Fruit fly (Drosophila melanogaster) whole organism, wandering third instar larva: Measurements from ENCODE around the gene CG7182.

Source experiments
- Abd-B ChIP-seq: fragments of >200 bp; optimal IDR thresholded peaks from 2 replicates; lab custom pipeline; 2017; ENCODE audit warnings: missing biosample characterization, missing genetic modification characterization
- CG32264 ChIP-seq: fragments of 200-800 bp; sonication (Bioruptor generic); optimal IDR thresholded peaks from 2 replicates; lab custom pipeline; 2016; ENCODE audit warnings: missing biosample characterization, missing genetic modification characterization
- CG9705 ChIP-seq: fragments of 200-800 bp; sonication (Bioruptor generic); optimal IDR thresholded peaks from 2 replicates; lab custom pipeline; 2018; ENCODE audit warnings: missing biosample characterization, mild to moderate bottlenecking, missing genetic modification characterization
- CrebA ChIP-seq: fragments of 200-800 bp; sonication (Bioruptor generic); optimal IDR thresholded peaks from 2 replicates; lab custom pipeline; 2016; ENCODE audit warnings: missing biosample characterization, mild to moderate bottlenecking, missing genetic modification characterization, borderline replicate concordance
- Dfd ChIP-seq: fragments of >200 bp; optimal IDR thresholded peaks from 2 replicates; lab custom pipeline; 2017; ENCODE audit warnings: missing biosample characterization, missing genetic modification characterization
- Dif ChIP-seq: fragments of 200-275, 200-300 bp; sonication (Bioruptor generic); optimal IDR thresholded peaks from 2 replicates; lab custom pipeline; 2018; ENCODE audit warnings: missing biosample characterization, missing genetic modification characterization; ENCODE audit not compliant: partially characterized antibody
- GATAd ChIP-seq: sonication (Bioruptor generic); optimal IDR thresholded peaks from 2 replicates; lab custom pipeline; 2016; ENCODE audit warnings: missing biosample characterization, missing genetic modification characterization
- HLH106 ChIP-seq: fragments of 200-800 bp; optimal IDR thresholded peaks from 3 replicates; lab custom pipeline; 2019; ENCODE audit warnings: missing biosample characterization, mild to moderate bottlenecking, missing genetic modification characterization, moderate library complexity
- Hnf4 ChIP-seq: fragments of 200-800 bp; sonication (Bioruptor generic); optimal IDR thresholded peaks from 2 replicates; lab custom pipeline; 2016; ENCODE audit warnings: missing biosample characterization, mild to moderate bottlenecking, missing genetic modification characterization
- Hr78 ChIP-seq: fragments of >200 bp; optimal IDR thresholded peaks from 2 replicates; lab custom pipeline; 2017; ENCODE audit warnings: missing biosample characterization, missing genetic modification characterization
- Hr83 ChIP-seq: fragments of 200-300 bp; sonication (Bioruptor generic); optimal IDR thresholded peaks from 2 replicates; lab custom pipeline; 2016; ENCODE audit warnings: missing biosample characterization, mild to moderate bottlenecking, missing genetic modification characterization, moderate library complexity; ENCODE audit not compliant: poor library complexity, severe bottlenecking
- Jra ChIP-seq: sonication (Bioruptor generic); optimal IDR thresholded peaks from 2 replicates; lab custom pipeline; 2016; ENCODE audit warnings: missing biosample characterization, missing genetic modification characterization
- Mio ChIP-seq: sonication (Bioruptor generic); optimal IDR thresholded peaks from 2 replicates; lab custom pipeline; 2016; ENCODE audit warnings: missing biosample characterization, missing genetic modification characterization
- N ChIP-seq: fragments of >200 bp; optimal IDR thresholded peaks from 2 replicates; lab custom pipeline; 2018; ENCODE audit warnings: missing biosample characterization, missing external identifiers, missing genetic modification characterization
- OdsH ChIP-seq: fragments of 200-800 bp; sonication (Bioruptor generic); optimal IDR thresholded peaks from 2 replicates; lab custom pipeline; 2016; ENCODE audit warnings: missing biosample characterization, mild to moderate bottlenecking, missing genetic modification characterization
- Rel ChIP-seq, 2 experiments: fragments of 200-800 bp; sonication (Bioruptor generic) in 1 of 2; optimal IDR thresholded peaks; 2 replicates in 1 of 2; 3 replicates in 1 of 2; lab custom pipeline; 2016 to 2019; ENCODE audit warnings: mild to moderate bottlenecking in 2 of 2, missing biosample characterization in 2 of 2, missing genetic modification characterization in 2 of 2, moderate library complexity in 1 of 2
- Sp1 ChIP-seq: fragments of 200-800 bp; sonication (Bioruptor generic); optimal IDR thresholded peaks from 3 replicates; lab custom pipeline; 2019; ENCODE audit warnings: missing biosample characterization, mild to moderate bottlenecking, missing genetic modification characterization, moderate library complexity
- Vsx2 ChIP-seq: fragments of 200-300, 225-300 bp; sonication (Bioruptor generic); optimal IDR thresholded peaks from 2 replicates; lab custom pipeline; 2018; ENCODE audit warnings: missing biosample characterization, missing genetic modification characterization; ENCODE audit not compliant: partially characterized antibody
- br ChIP-seq: fragments of 200-800 bp; sonication (Bioruptor generic); optimal IDR thresholded peaks from 2 replicates; lab custom pipeline; 2016; ENCODE audit warnings: missing biosample characterization, missing genetic modification characterization
- dl ChIP-seq, 2 experiments: fragments of 175-275, 200-275 bp in 1 of 2; fragments of 200-275 bp in 1 of 2; sonication (Bioruptor generic); optimal IDR thresholded peaks; lab custom pipeline; 2018; ENCODE audit warnings: mild to moderate bottlenecking in 2 of 2, missing biosample characterization in 2 of 2, missing genetic modification characterization in 2 of 2, moderate library complexity in 2 of 2; ENCODE audit not compliant: partially characterized antibody in 2 of 2, insufficient read depth in 1 of 2
- dsf ChIP-seq: sonication (Bioruptor generic); optimal IDR thresholded peaks from 2 replicates; lab custom pipeline; 2016; ENCODE audit warnings: missing biosample characterization, missing genetic modification characterization, borderline replicate concordance
- ey ChIP-seq: fragments of 200-800 bp; sonication (Bioruptor generic); optimal IDR thresholded peaks from 2 replicates; lab custom pipeline; 2016; ENCODE audit warnings: missing biosample characterization, missing genetic modification characterization
- foxo ChIP-seq, 2 experiments: fragments of 200-800 bp; sonication (Bioruptor generic); optimal IDR thresholded peaks; 2 replicates in 1 of 2; 3 replicates in 1 of 2; lab custom pipeline; 2016 to 2017; ENCODE audit warnings: missing biosample characterization in 2 of 2, missing genetic modification characterization in 2 of 2
- fru ChIP-seq: fragments of 200-800 bp; sonication (Bioruptor generic); optimal IDR thresholded peaks from 3 replicates; lab custom pipeline; 2016; ENCODE audit warnings: missing biosample characterization, mild to moderate bottlenecking, missing genetic modification characterization
- h ChIP-seq: fragments of 200-800 bp; sonication (Bioruptor generic); optimal IDR thresholded peaks from 3 replicates; lab custom pipeline; 2016; ENCODE audit warnings: missing biosample characterization, mild to moderate bottlenecking, missing genetic modification characterization
- jim ChIP-seq: fragments of 175-275, 200-325 bp; sonication (Bioruptor generic); optimal IDR thresholded peaks from 2 replicates; lab custom pipeline; 2016; ENCODE audit warnings: missing biosample characterization, mild to moderate bottlenecking, missing genetic modification characterization
- lola ChIP-seq: fragments of >200 bp; optimal IDR thresholded peaks from 2 replicates; lab custom pipeline; 2017; ENCODE audit warnings: missing biosample characterization, missing genetic modification characterization
- pan ChIP-seq: fragments of >200 bp; optimal IDR thresholded peaks from 2 replicates; lab custom pipeline; 2017
- psq ChIP-seq: fragments of 200-800 bp; sonication (Bioruptor generic); optimal IDR thresholded peaks from 3 replicates; lab custom pipeline; 2017; ENCODE audit warnings: missing biosample characterization, mild to moderate bottlenecking, missing genetic modification characterization, moderate library complexity
- sage ChIP-seq: fragments of 200-800 bp; sonication (Bioruptor generic); optimal IDR thresholded peaks from 2 replicates; lab custom pipeline; 2016; ENCODE audit warnings: missing biosample characterization, mild to moderate bottlenecking, missing genetic modification characterization
- sv ChIP-seq: fragments of 200-800 bp; sonication (Bioruptor generic); optimal IDR thresholded peaks from 3 replicates; lab custom pipeline; 2016; ENCODE audit warnings: missing biosample characterization, missing genetic modification characterization
- tai ChIP-seq: sonication (Bioruptor generic); optimal IDR thresholded peaks from 2 replicates; lab custom pipeline; 2016; ENCODE audit warnings: missing biosample characterization, missing genetic modification characterization
- usp ChIP-seq: fragments of >200 bp; optimal IDR thresholded peaks from 2 replicates; lab custom pipeline; 2017; ENCODE audit warnings: missing biosample characterization, missing genetic modification characterization

CG7182 gene

DNA sequence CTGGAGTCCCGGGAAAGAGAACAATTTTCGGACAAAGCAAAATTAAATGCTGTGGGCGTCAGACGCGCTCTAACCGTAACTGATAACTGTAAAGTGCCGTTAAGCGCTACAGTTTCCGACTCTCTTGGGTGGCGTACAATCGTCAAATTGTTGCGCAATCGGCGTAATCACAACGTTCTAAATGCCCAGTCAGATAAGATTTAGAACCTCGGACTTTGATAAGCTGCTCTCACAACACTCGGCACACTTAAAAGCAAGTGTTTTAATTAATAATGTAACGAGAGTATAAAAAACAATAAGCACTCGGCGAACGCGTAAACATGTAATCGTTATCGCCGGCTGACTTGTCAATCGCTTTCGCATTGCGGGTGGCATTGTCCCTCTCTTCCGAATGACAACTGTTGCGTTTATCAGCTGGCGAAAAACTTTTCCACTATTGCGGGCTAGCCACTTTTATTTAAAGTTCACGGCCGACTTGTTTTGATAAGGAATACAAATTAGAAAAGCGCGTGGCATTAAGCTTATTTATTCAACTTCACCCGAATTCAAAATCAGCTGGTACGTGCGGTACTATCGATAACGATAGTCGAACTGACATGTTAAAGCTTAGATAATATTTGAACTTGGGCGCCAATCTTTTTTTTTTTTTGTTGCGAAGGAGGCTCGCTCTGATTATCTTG is 12.7 kb upstream of the CG7182 start:
- TF ChIP-seq pan (no peak), fru (GFP tag; lab: Kevin White, UChicago) (peak; percentile 61), h (GFP tag; lab: Kevin White, UChicago) (peak; percentile 3)

DNA sequence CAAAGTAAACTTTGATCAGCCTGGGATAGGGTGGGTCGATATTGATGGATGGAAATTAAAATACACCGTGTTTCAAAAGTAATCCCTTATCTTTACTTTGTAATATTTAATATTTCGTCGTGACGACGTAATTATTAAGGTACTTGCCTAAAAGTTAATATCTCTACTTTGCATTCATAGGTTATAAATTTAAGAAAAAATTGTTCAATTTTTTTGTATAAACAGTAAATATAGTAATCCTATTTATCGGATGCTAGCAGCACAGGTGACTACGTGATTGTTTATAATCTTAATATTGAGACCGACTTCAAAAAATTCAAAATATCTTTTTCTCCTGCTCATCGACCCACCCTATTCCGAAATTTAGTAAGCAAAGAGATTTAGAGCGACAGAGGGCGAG is 12.0 kb upstream of the CG7182 start:
- TF ChIP-seq OdsH (GFP tag; lab: Kevin White, UChicago) = peak; percentile 7
- peak; percentile 7 for TF ChIP-seq CG9705 (GFP tag; lab: Kevin White, UChicago)
- TF ChIP-seq Hr78 = no peak
- TF ChIP-seq foxo (GFP tag; optimal IDR thresholded peaks at IDR 0.05; lab: Kevin White, UChicago) = peak in 1 of 2 experiments; percentile 39
- no peak for TF ChIP-seq Dif
- no peak for TF ChIP-seq ey

DNA sequence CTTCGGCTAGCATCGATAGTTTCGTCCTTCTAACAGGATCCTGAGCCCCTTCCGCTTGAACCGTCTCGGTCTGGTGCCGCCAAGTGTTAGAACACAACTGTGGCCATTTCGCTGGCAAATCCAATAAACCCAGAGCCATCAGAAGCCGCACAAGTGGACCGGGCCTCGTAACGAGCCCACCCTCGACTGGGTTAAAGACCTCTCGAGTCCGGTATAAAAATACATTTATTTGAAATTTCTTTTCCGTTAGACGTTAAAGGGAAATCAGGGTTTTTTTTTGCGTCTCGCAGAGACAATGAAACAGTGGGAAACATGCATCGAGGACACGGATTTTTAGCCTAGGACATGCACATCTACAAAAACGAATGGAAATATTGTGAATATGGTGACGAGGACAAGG is 10.0 kb upstream of the CG7182 start, which contains the start of gene Culd:
Culd (minus strand) TSS at position 101 of the 400 bp plus-strand sequence.
- TF ChIP-seq Mio (GFP tag; lab: Kevin White, UChicago) (no peak), CG32264 (GFP tag; lab: Kevin White, UChicago) (no peak), jim (GFP tag; lab: Kevin White, UChicago) (no peak), lola (GFP tag; lab: Kevin White, UChicago) (no peak), HLH106 (tag; lab: Kevin White, UChicago) (no peak)
- TF ChIP-seq, all 38 proteins: peak for 0

DNA sequence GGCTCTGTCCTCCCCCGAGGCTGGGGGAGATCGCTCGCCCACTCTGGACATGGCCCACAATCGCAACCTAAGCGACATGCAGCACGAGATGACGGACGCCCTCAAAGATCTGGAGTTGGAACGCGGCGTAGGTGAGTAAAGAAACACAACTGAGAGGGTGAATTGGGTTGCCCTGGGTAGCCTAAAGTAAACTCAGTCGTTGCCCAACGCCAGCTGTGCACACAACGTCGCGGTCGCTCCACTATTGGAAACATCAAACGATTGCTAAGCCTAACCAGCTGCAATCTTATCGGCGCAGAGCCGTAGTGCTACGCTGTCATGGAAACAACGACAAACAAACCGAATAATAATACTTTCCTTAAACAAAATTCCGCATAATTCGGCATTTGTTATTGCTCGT is 1.2 kb upstream of the CG7182 start:
- TF ChIP-seq Hr83 (GFP tag; lab: Kevin White, UChicago) (peak; percentile 80), OdsH (GFP tag; lab: Kevin White, UChicago) (peak; percentile 20), br (GFP tag; lab: Kevin White, UChicago) (no peak)

DNA sequence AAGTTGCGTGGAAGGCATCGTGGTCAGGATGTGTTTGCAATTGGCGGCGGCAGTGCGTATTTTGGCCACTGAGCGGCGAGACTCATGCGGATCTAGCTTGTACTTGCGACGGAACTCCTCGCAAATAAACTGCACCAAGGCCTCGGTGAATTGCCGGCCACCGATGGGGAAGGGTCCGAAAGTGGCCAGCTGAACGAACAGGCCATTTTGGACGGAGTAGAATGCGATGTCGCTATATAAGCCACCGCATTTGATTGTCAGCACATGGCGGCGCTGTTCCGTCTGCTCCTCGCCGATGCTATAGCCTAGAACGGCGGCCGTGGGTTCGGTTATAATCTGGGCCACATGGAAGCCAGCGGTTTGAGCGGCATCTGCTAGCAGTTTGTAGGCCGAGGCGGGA is 1.0 kb downstream of the CG7182 start:
- TF ChIP-seq fru (GFP tag; lab: Kevin White, UChicago) = no peak
- no peak for TF ChIP-seq Mio (GFP tag; lab: Kevin White, UChicago)
- TF ChIP-seq tai = no peak
- TF ChIP-seq dsf = no peak
- TF ChIP-seq ey = no peak
- TF ChIP-seq Jra (GFP tag; lab: Kevin White, UChicago) = no peak
- no peak for TF ChIP-seq jim (GFP tag; lab: Kevin White, UChicago)
- TF ChIP-seq foxo (GFP tag; optimal IDR thresholded peaks at IDR 0.05; lab: Kevin White, UChicago) = no peak
- no peak for TF ChIP-seq CrebA
- no peak for TF ChIP-seq Dfd
- TF ChIP-seq sage (GFP tag; lab: Kevin White, UChicago) = no peak
- TF ChIP-seq Vsx2 (GFP tag; lab: Kevin White, UChicago) = no peak
- TF ChIP-seq Rel (GFP tag; optimal IDR thresholded peaks at IDR 0.05; lab: Kevin White, UChicago) = no peak
- TF ChIP-seq Rel (tag; optimal IDR thresholded peaks at IDR 0.05; lab: Kevin White, UChicago) = no peak
- no peak for TF ChIP-seq OdsH (GFP tag; lab: Kevin White, UChicago)

DNA sequence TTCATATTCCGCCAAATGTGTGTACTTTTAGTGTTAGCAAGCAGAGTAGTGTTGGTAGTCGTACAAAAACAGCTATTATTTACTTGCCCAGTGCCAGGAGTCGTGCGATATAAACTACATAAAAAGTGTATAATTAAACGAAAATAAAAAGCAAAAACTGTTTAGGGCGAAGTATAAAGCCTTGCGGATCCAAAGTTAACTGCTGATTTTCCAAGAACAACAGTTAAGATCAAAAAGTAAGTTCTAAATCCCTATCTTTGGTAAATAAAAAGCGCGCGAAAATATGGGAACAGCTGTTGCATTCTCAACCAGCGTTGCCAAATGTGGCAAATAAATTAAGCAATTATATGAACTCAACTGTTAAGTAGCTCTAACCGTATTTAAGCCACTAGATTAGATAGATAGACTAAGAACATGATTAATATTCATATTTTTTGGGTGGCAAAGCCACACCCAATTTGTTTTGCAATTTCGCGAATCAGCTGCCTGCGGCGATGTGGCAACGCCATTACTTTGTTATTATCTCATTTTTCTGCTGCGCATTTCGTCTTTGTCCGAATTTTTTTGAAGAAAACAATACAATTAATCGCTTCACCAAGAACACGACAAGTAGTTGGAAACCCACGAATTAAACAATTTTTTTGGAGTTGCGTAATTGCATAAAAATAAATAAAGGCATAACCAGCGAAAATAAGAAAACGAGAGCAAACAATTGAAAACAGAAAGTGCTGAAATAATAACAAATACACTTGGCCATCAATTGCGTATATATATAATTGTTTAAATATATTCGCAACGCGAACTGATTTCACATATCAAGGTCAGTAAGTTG is 5.7 kb downstream of the CG7182 start, which contains the start of the genes Prim1 and CG7083:
Prim1 (plus strand) TSS at position 51 of the 832 bp plus-strand sequence.
CG7083 (plus strand) TSS at position 522 of the 832 bp plus-strand sequence.
- TF ChIP-seq br (GFP tag; lab: Kevin White, UChicago) = peak; percentile 71
- TF ChIP-seq Jra (GFP tag; lab: Kevin White, UChicago) = peak; percentile 34
- no peak for TF ChIP-seq CrebA
- peak; percentile 38 for TF ChIP-seq GATAd (GFP tag; lab: Kevin White, UChicago)
- peak; percentile 43 for TF ChIP-seq Sp1
- TF ChIP-seq dl (GFP tag; optimal IDR thresholded peaks at IDR 0.05; lab: Kevin White, UChicago; ENCODE audit: insufficient read depth in 1 of 2, partially characterized antibody in 2 of 2) = no peak
- peak; percentile 21 for TF ChIP-seq Hr83 (GFP tag; lab: Kevin White, UChicago)
- peak in 1 of 2 experiments; percentile 66 for TF ChIP-seq foxo (GFP tag; optimal IDR thresholded peaks at IDR 0.05; lab: Kevin White, UChicago)
- TF ChIP-seq usp (GFP tag; lab: Kevin White, UChicago) = no peak
- peak; percentile 42 for TF ChIP-seq sv (GFP tag; lab: Kevin White, UChicago)
- TF ChIP-seq HLH106 (tag; lab: Kevin White, UChicago) = peak; percentile 67
- TF ChIP-seq pan = no peak
- TF ChIP-seq Mio (GFP tag; lab: Kevin White, UChicago) = no peak
- TF ChIP-seq lola (GFP tag; lab: Kevin White, UChicago) = no peak
- peak; percentile 61 for TF ChIP-seq OdsH (GFP tag; lab: Kevin White, UChicago)
- peak; percentile 75 for TF ChIP-seq h (GFP tag; lab: Kevin White, UChicago)
- no peak for TF ChIP-seq Dif
- no peak for TF ChIP-seq Abd-B (GFP tag; lab: Kevin White, UChicago)
- peak; percentile 67 for TF ChIP-seq Hnf4 (GFP tag; lab: Kevin White, UChicago)
- TF ChIP-seq dsf = peak; percentile 60
- no peak for TF ChIP-seq jim (GFP tag; lab: Kevin White, UChicago)
- TF ChIP-seq ey = peak; percentile 65
- no peak for TF ChIP-seq Vsx2 (GFP tag; lab: Kevin White, UChicago)
- TF ChIP-seq fru (GFP tag; lab: Kevin White, UChicago) = peak; percentile 83
- TF ChIP-seq Rel (GFP tag; optimal IDR thresholded peaks at IDR 0.05; lab: Kevin White, UChicago) = no peak
- peak; percentile 96 for TF ChIP-seq Rel (tag; optimal IDR thresholded peaks at IDR 0.05; lab: Kevin White, UChicago)
- no peak for TF ChIP-seq N (GFP tag; lab: Kevin White, UChicago)
- TF ChIP-seq psq (GFP tag; lab: Kevin White, UChicago) = peak; percentile 49
